Worm (Caenorhabditis elegans) whole organism, L2 larva: ENCODE data around the gene B0462.4.

Experiments used
- C34F6.9 ChIP-seq: fragments of 150-350 bp; optimal IDR thresholded peaks from 2 replicates; lab custom pipeline; 2014; ENCODE audit warnings: missing biosample characterization, missing genetic modification characterization
- F13H6.1 ChIP-seq: sonication (generic microtip); optimal IDR thresholded peaks from 2 replicates; lab custom pipeline; 2016; ENCODE audit warnings: missing genetic modification characterization, missing compliant biosample characterization
- R02D3.7 ChIP-seq: fragments of 150-350 bp; optimal IDR thresholded peaks from 2 replicates; lab custom pipeline; 2014; ENCODE audit warnings: missing biosample characterization, missing genetic modification characterization
- Y55F3AM.14 ChIP-seq: fragments of 200-800 bp; sonication (Bioruptor generic); optimal IDR thresholded peaks from 2 replicates; lab custom pipeline; 2018; ENCODE audit warnings: mild to moderate bottlenecking, missing genetic modification characterization, missing compliant biosample characterization
- aly-2 ChIP-seq: fragments of 150-350 bp; optimal IDR thresholded peaks from 2 replicates; lab custom pipeline; 2014; ENCODE audit warnings: missing biosample characterization, missing genetic modification characterization
- ama-1 ChIP-seq: fragments of 150-350 bp; optimal IDR thresholded peaks from 2 replicates; lab custom pipeline; 2018; ENCODE audit warnings: inconsistent platforms
- crh-2 ChIP-seq: sonication (generic microtip); optimal IDR thresholded peaks from 2 replicates; lab custom pipeline; 2017; ENCODE audit warnings: missing biosample characterization, missing genetic modification characterization
- elt-3 ChIP-seq: sonication (generic microtip); optimal IDR thresholded peaks from 2 replicates; lab custom pipeline; 2017; ENCODE audit warnings: missing biosample characterization, missing genetic modification characterization
- fos-1 ChIP-seq: fragments of 150-350 bp; optimal IDR thresholded peaks from 2 replicates; lab custom pipeline; 2014; ENCODE audit warnings: missing biosample characterization, missing genetic modification characterization
- lin-13 ChIP-seq: fragments of 150-350 bp; optimal IDR thresholded peaks from 2 replicates; lab custom pipeline; 2014; ENCODE audit warnings: missing biosample characterization, missing genetic modification reagents, missing genetic modification characterization
- lin-39 ChIP-seq: fragments of 150-350 bp; optimal IDR thresholded peaks from 2 replicates; lab custom pipeline; 2014; ENCODE audit warnings: missing biosample characterization, missing genetic modification reagents, missing genetic modification characterization
- lsy-2 ChIP-seq, 2 experiments: fragments of 150-350 bp in 1 of 2; sonication (generic microtip) in 1 of 2; optimal IDR thresholded peaks; 2 replicates each; lab custom pipeline; 2014 to 2017; ENCODE audit warnings: missing biosample characterization in 2 of 2, missing genetic modification characterization in 2 of 2
- mbf-1 ChIP-seq: sonication (generic microtip); optimal IDR thresholded peaks from 2 replicates; lab custom pipeline; 2017; ENCODE audit warnings: missing biosample characterization, missing genetic modification characterization
- mdl-1 ChIP-seq, 2 experiments: fragments of 150-350 bp in 1 of 2; sonication (generic microtip) in 1 of 2; optimal IDR thresholded peaks; 2 replicates each; lab custom pipeline; 2017; ENCODE audit warnings: missing biosample characterization in 2 of 2, missing genetic modification characterization in 2 of 2
- nhr-10 ChIP-seq: sonication (generic microtip); optimal IDR thresholded peaks from 2 replicates; lab custom pipeline; 2017; ENCODE audit warnings: missing biosample characterization, missing genetic modification characterization
- nhr-11 ChIP-seq: fragments of 150-350 bp; optimal IDR thresholded peaks from 2 replicates; lab custom pipeline; 2014; ENCODE audit warnings: missing biosample characterization, missing genetic modification characterization
- nhr-21 ChIP-seq: fragments of 150-350 bp; optimal IDR thresholded peaks from 2 replicates; lab custom pipeline; 2014; ENCODE audit warnings: missing biosample characterization, missing genetic modification characterization
- nhr-6 ChIP-seq: fragments of 150-350 bp; optimal IDR thresholded peaks from 2 replicates; lab custom pipeline; 2014; ENCODE audit warnings: missing biosample characterization, missing genetic modification characterization
- peb-1 ChIP-seq: fragments of 150-350 bp; optimal IDR thresholded peaks from 2 replicates; lab custom pipeline; 2014; ENCODE audit warnings: missing biosample characterization, missing genetic modification characterization
- sem-4 ChIP-seq: fragments of 150-350 bp; optimal IDR thresholded peaks from 2 replicates; lab custom pipeline; 2014; ENCODE audit warnings: missing biosample characterization, missing genetic modification reagents, missing genetic modification characterization
- skn-1 ChIP-seq: sonication (generic microtip); optimal IDR thresholded peaks from 2 replicates; lab custom pipeline; 2017; ENCODE audit warnings: missing biosample characterization, missing genetic modification characterization
- sma-3 ChIP-seq: sonication (generic microtip); optimal IDR thresholded peaks from 2 replicates; lab custom pipeline; 2016; ENCODE audit warnings: missing genetic modification reagents, missing genetic modification characterization, missing compliant biosample characterization
- sma-9 ChIP-seq, 2 experiments: fragments of 150-350 bp in 1 of 2; sonication (generic microtip) in 1 of 2; optimal IDR thresholded peaks; 2 replicates each; lab custom pipeline; 2014 to 2016; ENCODE audit warnings: missing genetic modification characterization in 2 of 2, mild to moderate bottlenecking in 1 of 2, missing biosample characterization in 1 of 2, missing compliant biosample characterization in 1 of 2, missing genetic modification reagents in 1 of 2, moderate library complexity in 1 of 2
- unc-39 ChIP-seq: fragments of 150-350 bp; optimal IDR thresholded peaks from 2 replicates; lab custom pipeline; 2014; ENCODE audit warnings: missing biosample characterization, missing genetic modification characterization
- unc-55 ChIP-seq: fragments of 150-350 bp; sonication (generic microtip); optimal IDR thresholded peaks from 3 replicates; lab custom pipeline; 2014; ENCODE audit warnings: missing biosample characterization, missing genetic modification reagents, missing genetic modification characterization
- ztf-1 ChIP-seq: fragments of 200-800 bp; sonication (Bioruptor generic); conservative IDR thresholded peaks from 2 replicates; pipeline ENCODE4 v1.3.6; 2022; ENCODE audit warnings: missing genetic modification characterization, missing compliant biosample characterization
- ztf-11 ChIP-seq: sonication (generic microtip); optimal IDR thresholded peaks from 2 replicates; lab custom pipeline; 2017; ENCODE audit warnings: missing biosample characterization, missing genetic modification characterization
- ztf-4 ChIP-seq: fragments of 150-350 bp; optimal IDR thresholded peaks from 2 replicates; lab custom pipeline; 2014; ENCODE audit warnings: missing biosample characterization, missing genetic modification characterization

Gene B0462.4

DNA sequence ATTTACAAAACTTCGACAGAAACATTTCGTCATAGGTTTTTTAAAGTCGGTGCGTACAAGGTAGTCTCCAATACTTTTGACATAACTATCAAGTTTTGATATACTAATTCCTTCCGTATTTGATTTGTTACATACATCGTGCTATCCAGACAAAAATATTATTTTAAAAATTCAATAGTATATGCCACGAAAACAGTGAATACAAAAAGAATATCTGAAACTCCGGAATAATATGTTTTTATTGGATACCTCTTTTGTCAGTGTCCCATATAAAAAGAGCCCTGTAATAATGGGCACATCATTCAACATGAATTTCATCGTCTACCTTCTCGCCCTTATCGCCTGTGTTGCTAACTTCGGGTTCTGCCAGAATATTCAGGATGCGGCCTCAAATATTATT lies 38.7 kb downstream of the B0462.4 start, which contains the start of gene Y51A2A.12:
TSS of gene Y51A2A.12 (plus strand) at position 301 of the 400 bp plus-strand sequence.
- TF ChIP-seq sma-3 (no peak), unc-39 (tag; lab: Kevin White, UChicago) (no peak)
- TF ChIP-seq, all 48 proteins: peak for 0

DNA sequence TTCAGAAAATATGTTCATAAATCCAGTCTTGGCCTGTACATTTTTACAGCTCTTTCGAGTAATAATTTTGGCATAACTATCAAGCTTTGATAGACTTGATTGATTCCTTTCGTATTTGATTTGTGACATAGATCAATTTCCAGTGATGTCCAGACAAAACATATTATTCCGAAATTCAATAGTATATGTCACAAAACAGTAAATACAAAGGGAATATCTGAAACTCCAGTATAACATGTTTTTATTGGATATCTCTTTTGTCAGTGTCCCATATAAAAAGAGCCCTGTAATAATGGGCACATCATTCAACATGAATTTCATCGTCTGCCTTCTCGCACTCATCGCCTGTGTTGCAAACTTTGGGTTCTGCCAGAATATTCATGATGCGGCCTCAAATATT lies 40.3 kb downstream of the B0462.4 start, which contains the start of gene Y51A2A.4:
TSS of gene Y51A2A.4 (plus strand) at position 301 of the 400 bp plus-strand sequence.
- TF ChIP-seq sem-4 (tag; lab: Kevin White, UChicago) (no peak), sma-3 (no peak), skn-1 (tag; lab: Kevin White, UChicago) (no peak), fos-1 (tag; lab: Kevin White, UChicago) (no peak), nhr-6 (tag; lab: Kevin White, UChicago) (no peak), ama-1 (lab: Kevin White, UChicago) (no peak), ztf-11 (tag; lab: Kevin White, UChicago) (no peak), peb-1 (tag; lab: Kevin White, UChicago) (no peak), nhr-21 (tag; lab: Kevin White, UChicago) (no peak), lin-39 (tag; lab: Kevin White, UChicago) (no peak), ztf-4 (no peak), sma-9 (GFP tag; optimal IDR thresholded peaks at IDR 0.05; lab: Kevin White, UChicago) (no peak), sma-9 (tag; optimal IDR thresholded peaks at IDR 0.05; lab: Kevin White, UChicago) (no peak), lsy-2 (tag; optimal IDR thresholded peaks at IDR 0.05; lab: Kevin White, UChicago) (no peak), elt-3 (tag; lab: Kevin White, UChicago) (no peak), ztf-1 (GFP tag; lab: Robert Waterston, UW) (no peak), nhr-10 (tag; lab: Kevin White, UChicago) (no peak)
- TF ChIP-seq, all 48 proteins: peak for 0

DNA sequence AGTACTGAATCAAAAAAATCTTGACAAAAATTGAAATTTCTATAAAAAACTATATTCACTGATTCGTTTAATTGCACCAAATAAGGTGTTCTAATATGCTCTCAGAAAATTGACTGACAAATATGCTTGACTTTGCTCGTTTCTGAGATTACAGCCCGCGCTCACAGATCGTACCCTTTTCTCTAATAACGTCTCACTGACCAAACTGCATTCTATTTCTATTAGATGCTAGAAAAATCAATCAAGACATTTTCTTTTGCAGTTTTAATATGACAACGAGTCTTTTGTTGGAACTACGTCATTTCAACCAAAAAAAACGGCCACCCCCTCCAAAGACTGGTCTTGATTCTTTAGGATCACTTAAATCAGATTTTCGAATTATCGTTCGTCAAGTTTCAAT lies 48.4 kb downstream of the B0462.4 start, which contains the start of gene clec-247:
TSS of gene clec-247 (plus strand) at position 301 of the 400 bp plus-strand sequence.
- TF ChIP-seq Y55F3AM.14 (GFP tag; lab: Kevin White, UChicago) (no peak), crh-2 (tag; lab: Kevin White, UChicago) (no peak), nhr-6 (tag; lab: Kevin White, UChicago) (no peak), sma-3 (no peak), elt-3 (tag; lab: Kevin White, UChicago) (no peak), lin-13 (GFP tag; lab: Kevin White, UChicago) (no peak), F13H6.1 (tag; lab: Kevin White, UChicago) (no peak), skn-1 (tag; lab: Kevin White, UChicago) (no peak), lin-39 (tag; lab: Kevin White, UChicago) (no peak), nhr-11 (no peak), nhr-21 (tag; lab: Kevin White, UChicago) (no peak), mdl-1 (tag; optimal IDR thresholded peaks at IDR 0.05; lab: Kevin White, UChicago) (no peak), R02D3.7 (tag; lab: Kevin White, UChicago) (no peak)

DNA sequence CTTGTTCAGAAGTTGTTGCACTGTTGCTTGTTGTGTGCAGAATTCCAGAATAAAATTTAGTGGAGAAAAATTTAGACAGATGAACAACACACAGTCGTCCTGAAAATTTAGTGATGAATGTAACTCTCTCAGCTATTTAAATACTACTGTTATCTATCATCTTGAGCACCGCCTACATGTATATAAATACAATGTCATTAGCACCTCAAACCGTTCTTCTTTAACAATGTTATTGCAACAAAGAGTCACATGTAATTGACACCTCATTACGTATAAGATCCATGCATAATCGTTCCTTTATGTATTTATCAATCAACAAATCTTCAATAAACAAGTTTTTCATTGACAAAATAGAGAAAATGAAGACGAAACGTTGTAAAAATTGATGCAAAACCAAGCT lies 50.2 kb downstream of the B0462.4 start, which contains the start of gene Y51A2A.16:
TSS of gene Y51A2A.16 (minus strand) at position 101 of the 400 bp plus-strand sequence.
- no peak for TF ChIP-seq nhr-10 (tag; lab: Kevin White, UChicago)
- no peak for TF ChIP-seq C34F6.9
- TF ChIP-seq unc-55 (GFP tag; lab: Kevin White, UChicago) = no peak
- no peak for TF ChIP-seq mbf-1 (tag; lab: Kevin White, UChicago)
- no peak for TF ChIP-seq aly-2
